Fruit fly (Drosophila melanogaster): ENCODE measurements around the gene CG17493.

DNA sequence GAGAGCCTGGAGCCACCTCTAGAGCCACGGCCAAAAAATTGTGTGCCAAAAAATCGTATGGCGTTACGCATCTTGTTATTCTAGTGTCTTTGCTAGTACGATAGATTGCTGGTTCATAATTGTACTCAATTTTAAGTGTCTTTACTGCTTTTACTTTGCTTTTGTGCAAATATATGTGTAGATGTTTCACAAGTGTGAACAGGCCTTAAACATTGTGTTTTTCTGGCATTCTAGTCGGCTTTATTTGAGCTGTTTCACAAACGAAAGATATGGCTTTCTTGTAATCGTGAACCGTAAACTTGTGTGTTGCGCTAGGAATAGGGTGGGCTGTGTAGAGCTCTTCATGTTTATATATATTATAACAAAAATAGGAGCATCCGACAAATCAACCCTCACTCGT, at the start of gene CG17493:
- TF ChIP-seq psq (GFP tag; optimal IDR thresholded peaks at IDR 0.05) (no peak), Abd-B (GFP tag; optimal IDR thresholded peaks at IDR 0.05) (no peak), Dfd (GFP tag; optimal IDR thresholded peaks at IDR 0.05) (no peak), Hnf4 (GFP tag; optimal IDR thresholded peaks at IDR 0.05) (no peak), ey (GFP tag; optimal IDR thresholded peaks at IDR 0.05) (no peak), sv (GFP tag; optimal IDR thresholded peaks at IDR 0.05) (no peak), jim (GFP tag; optimal IDR thresholded peaks at IDR 0.05) (no peak), woc (GFP tag; optimal IDR thresholded peaks at IDR 0.05) (no peak), usp (GFP tag; optimal IDR thresholded peaks at IDR 0.05) (no peak), h (GFP tag; optimal IDR thresholded peaks at IDR 0.05) (no peak), CrebA (GFP tag; optimal IDR thresholded peaks at IDR 0.05; ENCODE audit: borderline replicate concordance) (no peak), OdsH (GFP tag; optimal IDR thresholded peaks at IDR 0.05) (no peak)
